Worm (Caenorhabditis elegans) whole organism, L4/young adult: ENCODE data around the gene E04F6.6.

Source experiments
- W03F9.2 ChIP-seq: fragments of 150-350 bp; optimal IDR thresholded peaks from 2 replicates; lab custom pipeline; 2014; ENCODE audit warnings: missing biosample characterization, missing genetic modification characterization
- him-1 ChIP-seq: sonication (generic microtip); optimal IDR thresholded peaks from 2 replicates; lab custom pipeline; 2016; ENCODE audit warnings: missing genotype, missing genetic modification reagents, missing genetic modification characterization, missing compliant biosample characterization

ce11 chrII:7228646-7229200, 29.4 kb upstream of the E04F6.6 start, which contains the start of gene F32A5.4:
- TF ChIP-seq him-1 (tag; lab: Kevin White, UChicago): no peak
- no peak for TF ChIP-seq W03F9.2
